1 fruit fly cellular context compared by ENCODE assay signal in genomic region chrX:7935798-7936572, dm6.
TF ChIP-seq lines count a peak whose summit lies in the region.

TSS of gene Ubr3 (plus strand) at chrX:7935896.

TF ChIP-seq in whole organism, embryonic, 481 proteins besides CTCF, POLR2A, EP300 and RAD21 (continued from another document):
- no peak for TF ChIP-seq CG31365 (tag; optimal IDR thresholded peaks at IDR 0.05; lab: Kevin White, UChicago)
- TF ChIP-seq nerfin-1 (tag; optimal IDR thresholded peaks at IDR 0.05; lab: Kevin White, UChicago): peak; percentile 22
- TF ChIP-seq trh (GFP tag; optimal IDR thresholded peaks at IDR 0.05; lab: Kevin White, UChicago): no peak
- TF ChIP-seq TFAM (GFP tag; optimal IDR thresholded peaks at IDR 0.05; lab: Kevin White, UChicago): no peak
- peak; percentile 79 for TF ChIP-seq knrl (GFP tag; IDR thresholded peaks at IDR 0.05; lab: Robert Waterston, UW; ENCODE audit: partially characterized antibody)
- TF ChIP-seq pros (GFP tag; optimal IDR thresholded peaks at IDR 0.05; lab: Kevin White, UChicago): no peak
- no peak for TF ChIP-seq peb (GFP tag; IDR thresholded peaks at IDR 0.05; lab: Robert Waterston, UW)
- TF ChIP-seq Stat92E (GFP tag; optimal IDR thresholded peaks at IDR 0.05; lab: Kevin White, UChicago): no peak
- TF ChIP-seq CG11247 (GFP tag; IDR thresholded peaks at IDR 0.05; lab: Robert Waterston, UW): no peak
- no peak for TF ChIP-seq bowl (GFP tag; IDR thresholded peaks at IDR 0.05; lab: Robert Waterston, UW)
- TF ChIP-seq sqz (GFP tag; optimal IDR thresholded peaks at IDR 0.05; lab: Kevin White, UChicago): no peak
- peak; percentile 26; the same call in 1 of the 3 replicates for TF ChIP-seq row (GFP tag; IDR thresholded peaks at IDR 0.05; lab: Robert Waterston, UW)
- TF ChIP-seq CG6254 (GFP tag; optimal IDR thresholded peaks at IDR 0.05; lab: Kevin White, UChicago): no peak
- no peak for TF ChIP-seq CG32767 (GFP tag; IDR thresholded peaks at IDR 0.05; lab: Robert Waterston, UW)
- 0 out of 2 replicates have a peak, but pooled peaks have one; percentile 18 for TF ChIP-seq CG32532 (GFP tag; IDR thresholded peaks at IDR 0.05; lab: Robert Waterston, UW)
- TF ChIP-seq CG18262 (tag; optimal IDR thresholded peaks at IDR 0.05; lab: Kevin White, UChicago): no peak
- TF ChIP-seq Neu2 (GFP tag; optimal IDR thresholded peaks at IDR 0.05; lab: Kevin White, UChicago; ENCODE audit: borderline replicate concordance): no peak
- TF ChIP-seq odd (GFP tag; optimal IDR thresholded peaks at IDR 0.05; lab: Kevin White, UChicago): no peak
- no peak for TF ChIP-seq E2f1 (GFP tag; IDR thresholded peaks at IDR 0.05; lab: Robert Waterston, UW)
- TF ChIP-seq CG11695 (GFP tag; IDR thresholded peaks at IDR 0.05; lab: Robert Waterston, UW): no peak
- no peak for TF ChIP-seq Tbp (GFP tag; optimal IDR thresholded peaks at IDR 0.05; lab: Kevin White, UChicago)
- peak; percentile 7 for TF ChIP-seq CG11504 (tag; optimal IDR thresholded peaks at IDR 0.05; lab: Kevin White, UChicago)
- no peak for TF ChIP-seq Camta (GFP tag; optimal IDR thresholded peaks at IDR 0.05; lab: Kevin White, UChicago)
- no peak for TF ChIP-seq CG13296 (GFP tag; optimal IDR thresholded peaks at IDR 0.05; lab: Kevin White, UChicago)
- no peak for TF ChIP-seq GATAe (GFP tag; conservative IDR thresholded peaks at IDR 0.05; lab: Robert Waterston, UW)
- no peak for TF ChIP-seq bigmax (GFP tag; optimal IDR thresholded peaks at IDR 0.05; lab: Kevin White, UChicago)
- no peak for TF ChIP-seq CG9727 (GFP tag; optimal IDR thresholded peaks at IDR 0.05; lab: Kevin White, UChicago)
- TF ChIP-seq slou (GFP tag; optimal IDR thresholded peaks at IDR 0.05; lab: Kevin White, UChicago): no peak
- peak; percentile 31; the same call in 1 of the 3 replicates for TF ChIP-seq CG34422 (GFP tag; IDR thresholded peaks at IDR 0.05; lab: Robert Waterston, UW)
- peak; percentile 57 for TF ChIP-seq Nf-YC (tag; optimal IDR thresholded peaks at IDR 0.05; lab: Kevin White, UChicago)
- TF ChIP-seq pho (GFP tag; optimal IDR thresholded peaks at IDR 0.05; lab: Kevin White, UChicago): no peak
- TF ChIP-seq tll (GFP tag; optimal IDR thresholded peaks at IDR 0.05; lab: Kevin White, UChicago): no peak
- no peak for TF ChIP-seq Doc2 (GFP tag; IDR thresholded peaks at IDR 0.05; lab: Robert Waterston, UW)
- TF ChIP-seq gsb (GFP tag; IDR thresholded peaks at IDR 0.05; lab: Robert Waterston, UW): no peak
- no peak for TF ChIP-seq CG17361 (GFP tag; IDR thresholded peaks at IDR 0.05; lab: Robert Waterston, UW)
- TF ChIP-seq Fer2 (tag; optimal IDR thresholded peaks at IDR 0.05; lab: Kevin White, UChicago): no peak
- TF ChIP-seq Myb (GFP tag; optimal IDR thresholded peaks at IDR 0.05; lab: Kevin White, UChicago): peak; percentile 26
- peak; percentile 7 for TF ChIP-seq ftz-f1 (GFP tag; optimal IDR thresholded peaks at IDR 0.05; lab: Kevin White, UChicago)
- TF ChIP-seq CG9797 (GFP tag; optimal IDR thresholded peaks at IDR 0.05; lab: Kevin White, UChicago): peak; percentile 82
- no peak for TF ChIP-seq Sox102F (GFP tag; optimal IDR thresholded peaks at IDR 0.05; lab: Kevin White, UChicago)
- peak; percentile 84 for TF ChIP-seq amos (GFP tag; IDR thresholded peaks at IDR 0.05; lab: Robert Waterston, UW; ENCODE audit: partially characterized antibody)
- TF ChIP-seq pum (GFP tag; optimal IDR thresholded peaks at IDR 0.05; lab: Kevin White, UChicago): no peak
- no peak for TF ChIP-seq CG1529 (GFP tag; optimal IDR thresholded peaks at IDR 0.05; lab: Kevin White, UChicago)
- no peak for TF ChIP-seq CG12942 (GFP tag; optimal IDR thresholded peaks at IDR 0.05; lab: Kevin White, UChicago)
- TF ChIP-seq run (tag; optimal IDR thresholded peaks at IDR 0.05; lab: Kevin White, UChicago): no peak
- no peak for TF ChIP-seq CG10366 (GFP tag; IDR thresholded peaks at IDR 0.05; lab: Robert Waterston, UW)
- TF ChIP-seq ato (GFP tag; IDR thresholded peaks at IDR 0.05; lab: Robert Waterston, UW; ENCODE audit: partially characterized antibody): peak; percentile 59
- no peak for TF ChIP-seq fd96Cb (tag; optimal IDR thresholded peaks at IDR 0.05; lab: Kevin White, UChicago)
- no peak for TF ChIP-seq CG4282 (GFP tag; optimal IDR thresholded peaks at IDR 0.05; lab: Kevin White, UChicago)
- peak; percentile 42; the same call in 1 of the 2 replicates for TF ChIP-seq hbn (GFP tag; IDR thresholded peaks at IDR 0.05; lab: Robert Waterston, UW; ENCODE audit: partially characterized antibody)
- peak; percentile 35 for TF ChIP-seq NC2β (GFP tag; optimal IDR thresholded peaks at IDR 0.05; lab: Kevin White, UChicago)
- TF ChIP-seq Dek (tag; optimal IDR thresholded peaks at IDR 0.05; lab: Kevin White, UChicago): no peak
